Worm (Caenorhabditis elegans) whole organism, late embryonic: Measurements from ENCODE around the gene str-7.

Experiments
- F13H6.1 ChIP-seq: sonication (generic microtip); optimal IDR thresholded peaks from 2 replicates; lab custom pipeline; 2016; ENCODE audit warnings: missing genetic modification characterization, missing compliant biosample characterization
- fkh-10 ChIP-seq: fragments of 150-350 bp; optimal IDR thresholded peaks from 2 replicates; lab custom pipeline; 2014; ENCODE audit warnings: missing biosample characterization, missing genetic modification reagents, missing genetic modification characterization
- hlh-30 ChIP-seq: sonication (generic microtip); optimal IDR thresholded peaks from 2 replicates; lab custom pipeline; 2017; ENCODE audit warnings: antibody characterized with exemption, missing genetic modification characterization, missing compliant biosample characterization; ENCODE audit not compliant: insufficient read depth
- unc-55 ChIP-seq: sonication (generic microtip); optimal IDR thresholded peaks from 2 replicates; lab custom pipeline; 2017; ENCODE audit warnings: missing biosample characterization, missing genetic modification reagents, missing genetic modification characterization

DNA sequence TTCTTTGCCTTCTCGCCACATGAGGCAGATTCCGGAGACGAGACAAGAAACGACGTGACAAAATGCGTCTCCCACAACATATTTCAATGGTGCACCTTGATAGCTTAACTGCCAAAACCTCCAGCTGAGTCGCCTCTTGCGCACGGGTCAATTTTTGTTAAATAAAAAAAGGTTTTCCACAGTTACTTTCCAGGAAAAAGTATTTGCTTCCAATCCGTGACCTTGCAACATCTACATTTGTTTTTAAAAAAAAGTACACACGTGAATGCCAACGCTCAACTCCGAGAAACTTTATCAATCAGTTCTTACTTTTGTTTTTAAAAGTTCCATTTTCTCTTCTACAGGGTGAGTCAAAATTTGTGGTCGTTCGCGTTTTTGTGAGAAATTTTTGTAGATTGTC lies 5.1 kb downstream of the str-7 start, which contains the start of gene F22B8.7:
- TF ChIP-seq hlh-30 (tag; lab: Kevin White, UChicago) (no peak), unc-55 (GFP tag; lab: Kevin White, UChicago) (no peak), F13H6.1 (no peak), fkh-10 (GFP tag; lab: Kevin White, UChicago) (no peak)
